Fruit fly (Drosophila melanogaster): ENCODE measurements around the gene eIF2D.

The eIF2D gene

dm6 chr3R:29157418-29158398, 6.1 kb upstream of the eIF2D start, which contains the start of gene rdog (continued):
- TF ChIP-seq jumu (GFP tag; optimal IDR thresholded peaks at IDR 0.05) (peak; percentile 64), CG10431 (GFP tag; optimal IDR thresholded peaks at IDR 0.05) (no peak), HLH3B (GFP tag; IDR thresholded peaks at IDR 0.05) (peak; percentile 53), CG12219 (GFP tag; optimal IDR thresholded peaks at IDR 0.05) (peak; percentile 72), nerfin-2 (GFP tag; IDR thresholded peaks at IDR 0.05; ENCODE audit: partially characterized antibody) (no peak), tgo (GFP tag; IDR thresholded peaks at IDR 0.05) (peak; percentile 64), CG2116 (GFP tag; optimal IDR thresholded peaks at IDR 0.05) (peak; percentile 69), org-1 (GFP tag; optimal IDR thresholded peaks at IDR 0.05) (peak; percentile 68), CG11560 (tag; IDR thresholded peaks at IDR 0.05) (no peak), eve (GFP tag; optimal IDR thresholded peaks at IDR 0.05) (no peak), pb (GFP tag; optimal IDR thresholded peaks at IDR 0.05) (peak; percentile 28), Nf-YA (GFP tag; IDR thresholded peaks at IDR 0.05) (no peak; the same call in 1 of the 2 replicates), Oli (tag; optimal IDR thresholded peaks at IDR 0.05) (peak; percentile 83), da (GFP tag; optimal IDR thresholded peaks at IDR 0.05) (peak; percentile 20), CG13123 (GFP tag; optimal IDR thresholded peaks at IDR 0.05) (peak; percentile 57), CG10565 (GFP tag; optimal IDR thresholded peaks at IDR 0.05) (peak; percentile 49), unpg (GFP tag; optimal IDR thresholded peaks at IDR 0.05) (peak; percentile 77), Optix (GFP tag; IDR thresholded peaks at IDR 0.05) (peak; percentile 72; the same call in 2 of the 3 replicates), CG7372 (GFP tag; IDR thresholded peaks at IDR 0.05) (no peak), Tbp (GFP tag; optimal IDR thresholded peaks at IDR 0.05) (no peak), CG3995 (GFP tag; optimal IDR thresholded peaks at IDR 0.05) (peak; percentile 91), CG10209 (GFP tag; optimal IDR thresholded peaks at IDR 0.05) (peak; percentile 81), CG4730 (GFP tag; IDR thresholded peaks at IDR 0.05) (no peak), bsh (GFP tag; optimal IDR thresholded peaks at IDR 0.05) (peak; percentile 35 to 77), CG11398 (GFP tag; optimal IDR thresholded peaks at IDR 0.05) (peak; percentile 72), ind (GFP tag; optimal IDR thresholded peaks at IDR 0.05) (peak; percentile 80), bcd (GFP tag; optimal IDR thresholded peaks at IDR 0.05) (peak; percentile 82), Atf6 (GFP tag; IDR thresholded peaks at IDR 0.05) (peak; percentile 82), CHES-1-like (GFP tag; optimal IDR thresholded peaks at IDR 0.05) (peak; percentile 79), CG15269 (tag; optimal IDR thresholded peaks at IDR 0.05) (peak; percentile 81), CG5245 (GFP tag; optimal IDR thresholded peaks at IDR 0.05) (peak; percentile 57), CG3407 (GFP tag; optimal IDR thresholded peaks at IDR 0.05) (peak; percentile 13), CG9797 (GFP tag; optimal IDR thresholded peaks at IDR 0.05) (no peak), ap (GFP tag; IDR thresholded peaks at IDR 0.05) (no peak), MTF-1 (GFP tag; optimal IDR thresholded peaks at IDR 0.05; ENCODE audit: borderline replicate concordance) (no peak), CG10959 (GFP tag; IDR thresholded peaks at IDR 0.05) (no peak), peb (GFP tag; IDR thresholded peaks at IDR 0.05) (no peak), hb (GFP tag; IDR thresholded peaks at IDR 0.05; ENCODE audit: partially characterized antibody) (no peak), CG1603 (tag; optimal IDR thresholded peaks at IDR 0.05) (peak; percentile 77), Dfd (GFP tag; optimal IDR thresholded peaks at IDR 0.05) (no peak), CG7839 (tag; optimal IDR thresholded peaks at IDR 0.05) (peak; percentile 88), chif (GFP tag; optimal IDR thresholded peaks at IDR 0.05) (peak; percentile 84 to 90), so (GFP tag; IDR thresholded peaks at IDR 0.05) (no peak; the same call in 2 of the 3 replicates), ac (GFP tag; optimal IDR thresholded peaks at IDR 0.05) (peak; percentile 66), CG1233 (GFP tag; optimal IDR thresholded peaks at IDR 0.05) (peak; percentile 69), CG6854 (GFP tag; optimal IDR thresholded peaks at IDR 0.05) (peak; percentile 72), CG4360 (GFP tag; IDR thresholded peaks at IDR 0.05) (no peak; the same call in none of the 2 replicates), Doc3 (GFP tag; IDR thresholded peaks at IDR 0.05; ENCODE audit: partially characterized antibody) (no peak), CG7786 (GFP tag; optimal IDR thresholded peaks at IDR 0.05) (peak; percentile 80)

Measured in whole organism, embryonic.